Fruit fly (Drosophila melanogaster) whole organism, wandering third instar larva: ENCODE measurements around the gene RpS7.

Experiments used
- Abd-B ChIP-seq: fragments of >200 bp; optimal IDR thresholded peaks from 2 replicates; lab custom pipeline; 2017; ENCODE audit warnings: missing biosample characterization, missing genetic modification characterization
- Vsx2 ChIP-seq: fragments of 200-300, 225-300 bp; sonication (Bioruptor generic); optimal IDR thresholded peaks from 2 replicates; lab custom pipeline; 2018; ENCODE audit warnings: missing biosample characterization, missing genetic modification characterization; ENCODE audit not compliant: partially characterized antibody
- br ChIP-seq: fragments of 200-800 bp; sonication (Bioruptor generic); optimal IDR thresholded peaks from 2 replicates; lab custom pipeline; 2016; ENCODE audit warnings: missing biosample characterization, missing genetic modification characterization
- foxo ChIP-seq, 2 experiments: fragments of 200-800 bp; sonication (Bioruptor generic); optimal IDR thresholded peaks; 2 replicates in 1 of 2; 3 replicates in 1 of 2; lab custom pipeline; 2016 to 2017; ENCODE audit warnings: missing biosample characterization in 2 of 2, missing genetic modification characterization in 2 of 2
- h ChIP-seq: fragments of 200-800 bp; sonication (Bioruptor generic); optimal IDR thresholded peaks from 3 replicates; lab custom pipeline; 2016; ENCODE audit warnings: missing biosample characterization, mild to moderate bottlenecking, missing genetic modification characterization
- lola ChIP-seq: fragments of >200 bp; optimal IDR thresholded peaks from 2 replicates; lab custom pipeline; 2017; ENCODE audit warnings: missing biosample characterization, missing genetic modification characterization
- pan ChIP-seq: fragments of >200 bp; optimal IDR thresholded peaks from 2 replicates; lab custom pipeline; 2017
- psq ChIP-seq: fragments of 200-800 bp; sonication (Bioruptor generic); optimal IDR thresholded peaks from 3 replicates; lab custom pipeline; 2017; ENCODE audit warnings: missing biosample characterization, mild to moderate bottlenecking, missing genetic modification characterization, moderate library complexity
- rgr ChIP-seq: fragments of 200-800 bp; sonication (Bioruptor generic); optimal IDR thresholded peaks from 3 replicates; lab custom pipeline; 2016; ENCODE audit warnings: missing biosample characterization, mild to moderate bottlenecking, missing genetic modification characterization
- sage ChIP-seq: fragments of 200-800 bp; sonication (Bioruptor generic); optimal IDR thresholded peaks from 2 replicates; lab custom pipeline; 2016; ENCODE audit warnings: missing biosample characterization, mild to moderate bottlenecking, missing genetic modification characterization
- usp ChIP-seq: fragments of >200 bp; optimal IDR thresholded peaks from 2 replicates; lab custom pipeline; 2017; ENCODE audit warnings: missing biosample characterization, missing genetic modification characterization

DNA sequence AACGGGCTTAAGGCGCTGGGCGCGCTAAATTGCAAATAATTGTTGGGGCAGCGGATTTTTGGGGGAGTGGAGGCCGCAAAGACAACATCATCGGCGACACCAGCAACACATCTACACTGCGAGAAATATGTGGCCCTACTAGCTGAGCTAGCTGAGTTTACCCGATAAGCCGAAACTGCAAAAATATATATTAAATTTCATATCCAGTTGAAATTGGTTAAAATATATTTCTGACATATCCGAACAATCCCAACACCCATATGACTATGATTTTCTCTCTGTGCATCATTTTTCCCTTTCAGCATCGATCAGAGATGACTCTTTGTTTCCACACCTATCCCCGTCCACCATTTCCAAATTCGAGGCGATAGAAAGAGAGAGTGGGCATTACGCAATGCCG is 19.0 kb downstream of the RpS7 start:
- TF ChIP-seq usp (no peak), rgr (GFP tag; lab: Kevin White, UChicago) (peak; percentile 63), foxo (GFP tag; optimal IDR thresholded peaks at IDR 0.05; lab: Kevin White, UChicago) (peak in 1 of 2 experiments; percentile 67), h (peak; percentile 76), pan (no peak), Abd-B (no peak), br (GFP tag; lab: Kevin White, UChicago) (peak; percentile 67), sage (GFP tag; lab: Kevin White, UChicago) (no peak), Vsx2 (GFP tag; lab: Kevin White, UChicago) (no peak), psq (GFP tag; lab: Kevin White, UChicago) (peak; percentile 44), lola (GFP tag; lab: Kevin White, UChicago) (no peak)
